Worm (Caenorhabditis elegans): ENCODE results near the gene W01C9.2.

The W01C9.2 gene

DNA sequence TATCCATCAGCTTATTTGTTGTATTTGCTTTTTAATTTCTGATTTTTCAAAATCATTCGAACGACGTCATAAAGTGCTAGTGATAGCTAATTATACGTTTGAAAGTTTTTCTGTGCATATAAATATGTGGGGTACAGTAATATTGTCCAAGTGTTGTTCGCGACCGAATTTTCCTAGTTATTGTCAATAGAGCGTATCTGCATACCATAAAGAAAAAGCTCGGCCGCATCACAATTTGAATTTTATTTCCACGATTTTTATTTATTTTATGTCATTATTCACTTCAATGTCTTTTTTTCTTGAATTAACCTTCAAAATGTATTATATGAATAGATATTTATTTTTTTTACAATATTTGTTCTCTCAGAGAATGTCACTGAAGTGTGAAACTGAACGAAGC lies 19.4 kb upstream of the W01C9.2 start, which contains the start of gene rnh-2 (continued):
- TF ChIP-seq lin-29 (GFP tag; IDR thresholded peaks at IDR 0.05) (no peak), cey-2 (tag; optimal IDR thresholded peaks at IDR 0.05; ENCODE audit: borderline replicate concordance, insufficient read depth) (no peak), jun-1 (tag; optimal IDR thresholded peaks at IDR 0.05) (no peak), lin-13 (GFP tag; optimal IDR thresholded peaks at IDR 0.05) (peak; percentile 18), hlh-11 (tag; optimal IDR thresholded peaks at IDR 0.05) (peak; percentile 34), nhr-11 (tag; optimal IDR thresholded peaks at IDR 0.05) (no peak), hif-1 (tag; optimal IDR thresholded peaks at IDR 0.05) (peak in 1 of 2 experiments; percentile 79), F26F4.8 (GFP tag; conservative IDR thresholded peaks at IDR 0.05) (no peak), nhr-48 (tag; optimal IDR thresholded peaks at IDR 0.05) (no peak), spr-1 (tag; optimal IDR thresholded peaks at IDR 0.05) (no peak), skn-1 (tag; optimal IDR thresholded peaks at IDR 0.05) (no peak), nhr-28 (tag; optimal IDR thresholded peaks at IDR 0.05) (peak; percentile 54), mxl-2 (GFP tag; conservative IDR thresholded peaks at IDR 0.05) (no peak), mdt-29 (GFP tag; IDR thresholded peaks at IDR 0.05) (no peak), ZK337.2 (GFP tag; IDR thresholded peaks at IDR 0.05) (peak; percentile 70; the same call in 1 of the 2 replicates), ctbp-1 (GFP tag; IDR thresholded peaks at IDR 0.05) (no peak), F37D6.2 (tag; optimal IDR thresholded peaks at IDR 0.05) (no peak), set-16 (GFP tag; IDR thresholded peaks at IDR 0.05) (no peak), Y75B8A.6 (GFP tag; IDR thresholded peaks at IDR 0.05) (no peak), dve-1 (tag; optimal IDR thresholded peaks at IDR 0.05; ENCODE audit: insufficient read depth) (peak; percentile 60), duxl-1 (tag; optimal IDR thresholded peaks at IDR 0.05; ENCODE audit: poor library complexity) (peak; percentile 62), dmd-8 (GFP tag; IDR thresholded peaks at IDR 0.05) (no peak), mep-1 (tag; optimal IDR thresholded peaks at IDR 0.05) (peak; percentile 82), mes-2 (tag; optimal IDR thresholded peaks at IDR 0.05; ENCODE audit: poor library complexity, severe bottlenecking) (peak; percentile 97), gei-8 (GFP tag; optimal IDR thresholded peaks at IDR 0.05) (no peak), zip-11 (GFP tag; IDR thresholded peaks at IDR 0.05) (no peak), nhr-42 (GFP tag; IDR thresholded peaks at IDR 0.05) (no peak), ztf-7 (tag; optimal IDR thresholded peaks at IDR 0.05) (no peak), snpc-4 (tag; optimal IDR thresholded peaks at IDR 0.05) (no peak), tag-97 (GFP tag; IDR thresholded peaks at IDR 0.05) (no peak), ama-1 (optimal IDR thresholded peaks at IDR 0.05) (no peak), nhr-6 (tag; optimal IDR thresholded peaks at IDR 0.05) (peak; percentile 45), lin-38 (GFP tag; IDR thresholded peaks at IDR 0.05) (peak; percentile 99), zip-2 (tag; optimal IDR thresholded peaks at IDR 0.05) (no peak), mxl-3 (GFP tag; optimal IDR thresholded peaks at IDR 0.05) (peak; percentile 7), lir-3 (tag; optimal IDR thresholded peaks at IDR 0.05) (no peak), madf-9 (GFP tag; conservative IDR thresholded peaks at IDR 0.05) (no peak), arid-1 (GFP tag; conservative IDR thresholded peaks at IDR 0.05) (no peak), lin-15B (tag; optimal IDR thresholded peaks at IDR 0.05) (peak; percentile 24), unc-62 (GFP tag; optimal IDR thresholded peaks at IDR 0.05 in 1 of 2) (peak in 1 of 2 experiments; percentile 96), unc-62 (tag; optimal IDR thresholded peaks at IDR 0.05) (no peak), zfp-3 (GFP tag; conservative IDR thresholded peaks at IDR 0.05) (no peak), Y5F2A.4 (GFP tag; optimal IDR thresholded peaks at IDR 0.05) (no peak), F49E8.2 (tag; optimal IDR thresholded peaks at IDR 0.05; ENCODE audit: borderline replicate concordance) (no peak), ceh-62 (tag; optimal IDR thresholded peaks at IDR 0.05) (no peak), aha-1 (tag) (peak; percentile 80), zfp-2 (tag; optimal IDR thresholded peaks at IDR 0.05) (no peak), pha-4 (GFP tag; IDR thresholded peaks at IDR 0.05) (peak; percentile 16; the same call in 1 of the 2 replicates), pha-4 (tag; optimal IDR thresholded peaks at IDR 0.05) (no peak), nhr-77 (tag; optimal IDR thresholded peaks at IDR 0.05) (peak; percentile 62), unc-130 (GFP tag; optimal IDR thresholded peaks at IDR 0.05) (peak; percentile 95), lim-7 (GFP tag; IDR thresholded peaks at IDR 0.05) (no peak), nhr-10 (tag; optimal IDR thresholded peaks at IDR 0.05) (no peak)
